Fruit fly (Drosophila melanogaster): ENCODE results near the gene Cpr64Ac.

dm6 chr3L:4177981-4178562, 34.6 kb downstream of the Cpr64Ac start, which contains the start of gene Teh4:
- TF ChIP-seq svp (GFP tag) (peak; percentile 46), Hr39 (GFP tag; optimal IDR thresholded peaks at IDR 0.05) (no peak), CG11294 (GFP tag; IDR thresholded peaks at IDR 0.05) (no peak), CG8632 (GFP tag; optimal IDR thresholded peaks at IDR 0.05) (no peak), Ets21C (GFP tag; optimal IDR thresholded peaks at IDR 0.05) (no peak), CG7368 (GFP tag; optimal IDR thresholded peaks at IDR 0.05) (no peak), Hr4 (GFP tag; optimal IDR thresholded peaks at IDR 0.05) (no peak), Gug (GFP tag; IDR thresholded peaks at IDR 0.05) (no peak)
